Fruit fly (Drosophila melanogaster): ENCODE data around the gene pum.

pum gene

dm6 chr3R:9237268-9238091 lies at the start of gene pum (continued):
- TF ChIP-seq CG2712 (tag; optimal IDR thresholded peaks at IDR 0.05) (peak; percentile 70), D19B (GFP tag; optimal IDR thresholded peaks at IDR 0.05) (no peak), sisA (GFP tag; IDR thresholded peaks at IDR 0.05) (peak; percentile 39; the same call in 1 of the 2 replicates), rib (GFP tag; IDR thresholded peaks at IDR 0.05) (no peak), CG18619 (GFP tag; optimal IDR thresholded peaks at IDR 0.05) (no peak), CG12299 (tag; optimal IDR thresholded peaks at IDR 0.05) (no peak), wek (GFP tag; optimal IDR thresholded peaks at IDR 0.05) (no peak), Fer1 (GFP tag; optimal IDR thresholded peaks at IDR 0.05) (no peak), p53 (GFP tag; optimal IDR thresholded peaks at IDR 0.05) (no peak), disco-r (GFP tag; optimal IDR thresholded peaks at IDR 0.05) (no peak), gcm (GFP tag; optimal IDR thresholded peaks at IDR 0.05) (peak; percentile 5), Six4 (GFP tag; optimal IDR thresholded peaks at IDR 0.05) (peak; percentile 30), sens (GFP tag) (peak; percentile 75), tup (GFP tag; optimal IDR thresholded peaks at IDR 0.05) (no peak), Hr39 (optimal IDR thresholded peaks at IDR 0.05) (no peak), Opbp (GFP tag; IDR thresholded peaks at IDR 0.05; ENCODE audit: partially characterized antibody) (peak; percentile 53; the same call in 1 of the 3 replicates), CG18011 (GFP tag; optimal IDR thresholded peaks at IDR 0.05) (no peak), dmrt99B (tag; optimal IDR thresholded peaks at IDR 0.05) (peak; percentile 43), CG10654 (GFP tag; optimal IDR thresholded peaks at IDR 0.05) (no peak), CG10565 (GFP tag; optimal IDR thresholded peaks at IDR 0.05) (no peak), CG14667 (GFP tag; IDR thresholded peaks at IDR 0.05) (no peak), Dp (GFP tag; optimal IDR thresholded peaks at IDR 0.05) (peak; percentile 65), hkb (optimal IDR thresholded peaks at IDR 0.05) (no peak), hkb (GFP tag; IDR thresholded peaks at IDR 0.05) (no peak), CG18764 (GFP tag; optimal IDR thresholded peaks at IDR 0.05) (no peak), tio (GFP tag; optimal IDR thresholded peaks at IDR 0.05) (no peak), CTCF (GFP tag; optimal IDR thresholded peaks at IDR 0.05) (no peak), Lpt (GFP tag; optimal IDR thresholded peaks at IDR 0.05) (no peak), CG14710 (tag; optimal IDR thresholded peaks at IDR 0.05) (peak; percentile 69), sob (GFP tag; IDR thresholded peaks at IDR 0.05) (0 out of 2 replicates have a peak, but pooled peaks have one; percentile 4), ap (GFP tag; IDR thresholded peaks at IDR 0.05) (peak; percentile 27; the same call in 1 of the 2 replicates), HLH54F (GFP tag; optimal IDR thresholded peaks at IDR 0.05) (no peak), CG34422 (GFP tag; IDR thresholded peaks at IDR 0.05) (peak; percentile 77; the same call in 1 of the 3 replicates), CG7372 (GFP tag; IDR thresholded peaks at IDR 0.05) (no peak), Scr (GFP tag; IDR thresholded peaks at IDR 0.05; ENCODE audit: partially characterized antibody) (no peak; the same call in 1 of the 2 replicates), mirr (GFP tag; optimal IDR thresholded peaks at IDR 0.05) (no peak), cwo (GFP tag; optimal IDR thresholded peaks at IDR 0.05) (no peak), Chrac-16 (GFP tag; optimal IDR thresholded peaks at IDR 0.05) (peak; percentile 22), CG11085 (GFP tag; IDR thresholded peaks at IDR 0.05) (0 out of 2 replicates have a peak, but pooled peaks have one; percentile 6), CG7987 (GFP tag; optimal IDR thresholded peaks at IDR 0.05) (no peak), CG2129 (GFP tag; IDR thresholded peaks at IDR 0.05; ENCODE audit: partially characterized antibody) (no peak), kah (GFP tag; optimal IDR thresholded peaks at IDR 0.05) (no peak), cg (GFP tag; optimal IDR thresholded peaks at IDR 0.05) (peak; percentile 95), ara (GFP tag; IDR thresholded peaks at IDR 0.05) (peak; percentile 7; the same call in 1 of the 2 replicates), CG17361 (GFP tag; IDR thresholded peaks at IDR 0.05) (peak; percentile 80), Ravus (GFP tag; IDR thresholded peaks at IDR 0.05) (no peak), CG2199 (GFP tag; IDR thresholded peaks at IDR 0.05) (no peak), CG1529 (GFP tag; optimal IDR thresholded peaks at IDR 0.05) (no peak), CG3065 (GFP tag; optimal IDR thresholded peaks at IDR 0.05) (no peak), CG3838 (GFP tag; optimal IDR thresholded peaks at IDR 0.05) (no peak), otp (GFP tag; IDR thresholded peaks at IDR 0.05) (no peak)
